Worm (Caenorhabditis elegans): ENCODE data around the gene gbh-1.

Gene gbh-1

DNA sequence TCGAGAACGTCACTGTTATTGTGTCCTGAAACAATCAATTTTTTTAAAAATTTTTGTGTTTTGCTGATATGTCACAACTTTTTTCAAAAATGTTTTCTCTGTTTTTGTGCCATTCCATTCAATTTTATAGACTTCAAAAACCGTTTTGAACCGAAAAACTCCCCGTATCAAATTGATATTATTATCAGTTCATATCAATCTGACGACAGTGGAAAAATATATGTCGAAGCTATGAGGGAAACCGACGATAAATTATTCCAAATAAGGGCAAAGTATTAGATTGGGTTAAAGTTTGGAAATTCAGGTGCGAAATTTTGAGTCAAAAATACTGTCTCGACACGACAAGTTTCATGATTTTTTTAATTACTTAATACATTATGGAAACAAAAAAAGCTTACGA, 37.2 kb downstream of the gbh-1 start:
- peak; percentile 42 for TF ChIP-seq nhr-80 (tag; optimal IDR thresholded peaks at IDR 0.05)
- no peak for TF ChIP-seq snpc-4 (GFP tag; optimal IDR thresholded peaks at IDR 0.05)
- no peak for TF ChIP-seq snpc-4 (tag; optimal IDR thresholded peaks at IDR 0.05)

DNA sequence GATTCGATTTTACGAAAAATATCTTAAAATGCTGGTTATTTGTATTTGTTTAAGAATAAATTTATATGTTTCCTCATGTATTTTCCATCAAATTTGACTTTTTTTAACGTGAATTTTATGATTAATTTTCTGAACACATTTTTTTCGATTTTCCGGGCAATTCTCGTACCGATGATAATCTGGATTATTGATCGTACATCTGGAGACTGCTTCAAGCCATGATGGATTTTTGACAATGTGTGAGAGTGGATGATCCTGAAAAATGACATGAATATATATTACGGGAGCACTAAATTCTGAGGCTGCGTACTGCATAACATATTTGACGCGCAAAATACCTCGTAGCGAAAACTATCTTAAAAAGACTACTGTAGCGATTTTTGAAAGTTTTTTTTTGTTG, 39.2 kb downstream of the gbh-1 start:
- TF ChIP-seq F55B11.4 (tag; optimal IDR thresholded peaks at IDR 0.05; ENCODE audit: borderline replicate concordance, insufficient read depth) (no peak), madf-8 (GFP tag; conservative IDR thresholded peaks at IDR 0.05) (no peak), let-607 (tag; optimal IDR thresholded peaks at IDR 0.05) (no peak), tbp1 (GFP tag; optimal IDR thresholded peaks at IDR 0.05) (no peak), let-526 (GFP tag; IDR thresholded peaks at IDR 0.05) (no peak), hlh-26 (GFP tag; conservative IDR thresholded peaks at IDR 0.05) (no peak), lsl-1 (GFP tag; optimal IDR thresholded peaks at IDR 0.05) (no peak), unc-62 (GFP tag; optimal IDR thresholded peaks at IDR 0.05) (no peak), dpff-1 (tag; optimal IDR thresholded peaks at IDR 0.05) (no peak), attf-3 (GFP tag; conservative IDR thresholded peaks at IDR 0.05) (no peak), nhr-90 (tag; optimal IDR thresholded peaks at IDR 0.05) (no peak), attf-6 (GFP tag; IDR thresholded peaks at IDR 0.05) (no peak), gei-17 (GFP tag; optimal IDR thresholded peaks at IDR 0.05) (no peak), ceh-27 (GFP tag; optimal IDR thresholded peaks at IDR 0.05) (no peak), rec-8 (tag; optimal IDR thresholded peaks at IDR 0.05) (no peak), B0019.2 (GFP tag; conservative IDR thresholded peaks at IDR 0.05) (no peak), lin-26 (GFP tag; IDR thresholded peaks at IDR 0.05) (no peak)

DNA sequence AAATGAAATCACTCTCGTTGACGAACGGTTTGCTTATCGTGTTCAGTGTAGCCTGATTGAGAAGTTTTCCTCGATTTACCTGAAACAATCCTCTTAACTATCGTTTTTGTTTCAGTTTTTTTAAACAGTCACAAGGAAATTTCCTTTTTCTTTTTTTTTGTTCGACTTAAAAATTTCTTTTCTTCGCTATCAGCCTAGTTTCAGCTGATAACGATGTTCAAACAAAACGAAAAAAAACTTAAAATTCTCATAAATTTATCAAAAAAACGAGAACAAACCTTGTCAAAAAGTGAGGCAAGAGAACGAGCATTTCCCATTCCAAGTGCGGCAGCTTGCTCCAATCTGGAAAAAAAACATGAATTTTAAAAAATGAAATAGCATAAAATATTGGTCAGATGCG, 40.0 kb downstream of the gbh-1 start:
- TF ChIP-seq hmg-20 (GFP tag; IDR thresholded peaks at IDR 0.05) (no peak), nhr-80 (tag; optimal IDR thresholded peaks at IDR 0.05) (peak; percentile 72), aptf-3 (GFP tag; IDR thresholded peaks at IDR 0.05) (no peak), chd-7 (tag; optimal IDR thresholded peaks at IDR 0.05) (no peak), Y53F4B.3 (GFP tag; IDR thresholded peaks at IDR 0.05) (no peak)

DNA sequence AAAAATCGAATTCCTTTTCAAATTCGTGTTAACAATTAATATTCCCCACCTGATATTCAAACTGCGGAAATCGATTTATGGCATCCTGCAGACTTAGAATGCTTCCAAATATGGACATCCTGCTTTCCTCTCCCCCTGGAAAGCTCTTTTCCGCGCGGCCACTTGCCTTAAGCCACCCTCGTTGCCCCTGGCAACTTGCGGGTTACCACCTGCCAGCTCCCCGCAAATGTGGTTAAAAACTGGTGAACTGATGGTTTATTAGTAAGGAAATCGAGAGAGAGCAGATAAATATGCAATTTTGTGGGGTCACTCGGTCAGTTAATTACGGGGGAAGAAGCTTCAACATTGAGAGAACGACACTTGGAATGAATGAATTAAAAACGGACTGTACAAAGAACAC, 41.5 kb downstream of the gbh-1 start, which contains the start of gene nphp-1:
Gene nphp-1 (minus strand): TSS at position 145 of the 400 bp plus-strand sequence.
- TF ChIP-seq nhr-27 (tag; optimal IDR thresholded peaks at IDR 0.05), result no peak
- TF ChIP-seq B0261.1 (tag; optimal IDR thresholded peaks at IDR 0.05), result no peak
- no peak for TF ChIP-seq F10E7.11 (tag; optimal IDR thresholded peaks at IDR 0.05)
- TF ChIP-seq zfh-2 (GFP tag; conservative IDR thresholded peaks at IDR 0.05), result peak; percentile 50
- 0 out of 2 replicates have a peak, but pooled peaks have one; percentile 23 for TF ChIP-seq ceh-91 (GFP tag; IDR thresholded peaks at IDR 0.05)
- TF ChIP-seq cebp-2 (GFP tag; IDR thresholded peaks at IDR 0.05), result no peak
- TF ChIP-seq sdz-38 (tag; optimal IDR thresholded peaks at IDR 0.05), result no peak
- peak; percentile 38; the same call in 1 of the 2 replicates for TF ChIP-seq B0336.3 (GFP tag; IDR thresholded peaks at IDR 0.05)
- TF ChIP-seq F23B12.7 (tag; optimal IDR thresholded peaks at IDR 0.05; ENCODE audit: insufficient read depth), result no peak
- 0 out of 2 replicates have a peak, but pooled peaks have one; percentile 22 for TF ChIP-seq ztf-25 (GFP tag; IDR thresholded peaks at IDR 0.05)
- no peak for TF ChIP-seq hmg-20 (GFP tag; IDR thresholded peaks at IDR 0.05)
